Worm (Caenorhabditis elegans): Measurements from ENCODE around the gene srw-43.

- TF ChIP-seq mdl-1 (tag; optimal IDR thresholded peaks at IDR 0.05) (no peak), nhr-237 (tag; optimal IDR thresholded peaks at IDR 0.05) (no peak), egl-27 (tag; optimal IDR thresholded peaks at IDR 0.05) (no peak), ztf-11 (tag; optimal IDR thresholded peaks at IDR 0.05) (no peak), pqm-1 (tag; optimal IDR thresholded peaks at IDR 0.05) (no peak), alr-1 (tag; optimal IDR thresholded peaks at IDR 0.05; ENCODE audit: borderline replicate concordance) (no peak), lin-13 (GFP tag; optimal IDR thresholded peaks at IDR 0.05) (no peak), snu-23 (GFP tag; optimal IDR thresholded peaks at IDR 0.05) (no peak), ces-1 (GFP tag; optimal IDR thresholded peaks at IDR 0.05) (no peak), ceh-82 (tag; optimal IDR thresholded peaks at IDR 0.05) (no peak), lin-15B (tag; optimal IDR thresholded peaks at IDR 0.05) (no peak), fkh-8 (tag; optimal IDR thresholded peaks at IDR 0.05) (no peak), nhr-47 (tag; optimal IDR thresholded peaks at IDR 0.05) (no peak)
These were observed at the start of gene srw-43 for ce11 chrV:16685725-16686124.

Measured in whole organism, L1 larva.